Fruit fly (Drosophila melanogaster): ENCODE results near the gene CG2931.

- TF ChIP-seq toe (GFP tag; optimal IDR thresholded peaks at IDR 0.05) (no peak), Mnt (GFP tag; optimal IDR thresholded peaks at IDR 0.05) (peak; percentile 96), pad (GFP tag; optimal IDR thresholded peaks at IDR 0.05) (peak; percentile 67), CG14711 (tag; optimal IDR thresholded peaks at IDR 0.05) (no peak), cnc (optimal IDR thresholded peaks at IDR 0.05) (peak; percentile 63 to 95), Hr96 (GFP tag; optimal IDR thresholded peaks at IDR 0.05) (no peak), Crg-1 (GFP tag; optimal IDR thresholded peaks at IDR 0.05) (no peak), CG1620 (GFP tag; optimal IDR thresholded peaks at IDR 0.05) (peak; percentile 32)
These were observed 32.1 kb upstream of the CG2931 start for dm6 chr3R:5600361-5601043.

Measured in whole organism, adult.